Worm (Caenorhabditis elegans) whole organism, L2 larva: ENCODE results near the gene F26C11.3.

Experiments used
- ama-1 ChIP-seq: fragments of 150-350 bp; optimal IDR thresholded peaks from 2 replicates; lab custom pipeline; 2018; ENCODE audit warnings: inconsistent platforms
- snpc-4 ChIP-seq: fragments of 150-350 bp; optimal IDR thresholded peaks from 2 replicates; lab custom pipeline; 2014; ENCODE audit warnings: missing biosample characterization, missing genetic modification characterization

DNA sequence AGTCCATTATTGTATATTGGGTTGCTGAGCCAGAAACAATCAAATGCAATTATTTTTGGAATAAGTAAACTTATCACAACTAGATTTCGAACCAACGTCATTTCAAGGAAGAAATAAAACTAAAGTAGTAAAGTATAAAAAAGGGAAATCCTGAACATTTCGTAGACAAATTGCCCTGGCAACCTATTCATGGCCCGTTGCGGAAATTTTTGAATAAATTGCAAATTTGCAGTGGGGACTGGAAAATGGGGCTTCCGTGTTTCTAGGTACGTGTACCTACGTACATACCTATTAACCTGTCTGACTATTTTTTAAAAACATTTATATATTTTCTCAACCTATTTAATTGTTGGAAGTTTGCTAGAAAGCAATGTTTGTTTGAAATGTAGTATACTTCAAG is at the start of gene F26C11.3:
- TF ChIP-seq ama-1 (lab: Kevin White, UChicago) (no peak), snpc-4 (no peak)
